Fruit fly (Drosophila melanogaster) whole organism, adult: ENCODE results near the gene CG31446.

Source experiments
- bab1 ChIP-seq: fragments of 200-800 bp; sonication (Bioruptor generic); optimal IDR thresholded peaks from 3 replicates; lab custom pipeline; 2019; ENCODE audit warnings: missing biosample characterization, mild to moderate bottlenecking, missing genetic modification characterization, moderate library complexity
- cnc ChIP-seq, 2 experiments: fragments of >200 bp; optimal IDR thresholded peaks; 2 replicates each; lab custom pipeline; 2017

dm6 chr3R:15666900-15667507 is 25.9 kb upstream of the CG31446 start:
- no peak for TF ChIP-seq cnc (optimal IDR thresholded peaks at IDR 0.05; lab: Kevin White, UChicago)
- no peak for TF ChIP-seq bab1 (GFP tag; lab: Kevin White, UChicago)
